Worm (Caenorhabditis elegans) whole organism, L1 larva: Measurements from ENCODE around the gene tmc-1.
A peak's percentile ranks its signal among the peaks of the same experiment; 100 is the strongest.

Experiments used
- F16B12.6 ChIP-seq: fragments of 150-350 bp; optimal IDR thresholded peaks from 2 replicates; lab custom pipeline; 2014; ENCODE audit warnings: missing biosample characterization, missing genetic modification characterization
- Y116A8C.19 ChIP-seq: sonication (generic microtip); optimal IDR thresholded peaks from 2 replicates; lab custom pipeline; 2016; ENCODE audit warnings: missing compliant biosample characterization, missing genetic modification characterization, borderline replicate concordance
- alr-1 ChIP-seq: fragments of 200-800 bp; sonication (Bioruptor generic); optimal IDR thresholded peaks from 2 replicates; lab custom pipeline; 2018; ENCODE audit warnings: borderline replicate concordance, mild to moderate bottlenecking, missing genetic modification characterization, missing compliant biosample characterization
- blmp-1 ChIP-seq: fragments of 150-350 bp; optimal IDR thresholded peaks from 2 replicates; lab custom pipeline; 2014; ENCODE audit warnings: missing biosample characterization, missing genetic modification characterization
- ceh-88 ChIP-seq: fragments of 200-800 bp; sonication (Bioruptor generic); IDR thresholded peaks from 2 replicates; pipeline ENCODE4 v1.3.6; 2022; ENCODE audit warnings: missing genetic modification characterization, missing compliant biosample characterization
- ces-1 ChIP-seq: fragments of 150-350 bp; optimal IDR thresholded peaks from 2 replicates; lab custom pipeline; 2014; ENCODE audit warnings: missing biosample characterization, missing genetic modification reagents, missing genetic modification characterization
- dsc-1 ChIP-seq: sonication (generic microtip); optimal IDR thresholded peaks from 2 replicates; lab custom pipeline; 2016; ENCODE audit warnings: mild to moderate bottlenecking, missing genetic modification characterization, missing compliant biosample characterization
- efl-1 ChIP-seq, 4 experiments: fragments of 150-350 bp; optimal IDR thresholded peaks in 3 of 4; peaks in 1 of 4; 1 replicate in 1 of 4; 2 replicates in 3 of 4; lab custom pipeline; 2014; ENCODE audit warnings: missing biosample characterization in 2 of 4, missing genetic modification characterization in 2 of 4, missing genetic modification reagents in 2 of 4
- egl-13 ChIP-seq: sonication (generic microtip); optimal IDR thresholded peaks from 2 replicates; lab custom pipeline; 2016; ENCODE audit warnings: missing genotype, missing genetic modification reagents, missing genetic modification characterization, missing compliant biosample characterization
- elt-2 ChIP-seq: sonication (generic microtip); optimal IDR thresholded peaks from 2 replicates; lab custom pipeline; 2016; ENCODE audit warnings: missing genetic modification characterization, mild to moderate bottlenecking, inconsistent platforms, missing compliant biosample characterization, missing genetic modification reagents
- elt-3 ChIP-seq, 6 experiments: fragments of 150-350 bp in 1 of 6; sonication (generic microtip); optimal IDR thresholded peaks; 2 replicates each; lab custom pipeline; 2017 to 2018; ENCODE audit warnings: missing biosample characterization in 6 of 6, missing genetic modification characterization in 6 of 6, inconsistent platforms in 1 of 6
- ets-5 ChIP-seq: fragments of 200-800 bp; sonication (Bioruptor generic); IDR thresholded peaks from 2 replicates; pipeline ENCODE4 v1.3.6; 2022; ENCODE audit warnings: missing genetic modification characterization, missing compliant biosample characterization
- fkh-10 ChIP-seq: sonication (generic microtip); optimal IDR thresholded peaks from 2 replicates; lab custom pipeline; 2017; ENCODE audit warnings: missing biosample characterization, missing genetic modification reagents, missing genetic modification characterization
- fos-1 ChIP-seq: fragments of 150-350 bp; optimal IDR thresholded peaks from 2 replicates; lab custom pipeline; 2014; ENCODE audit warnings: missing biosample characterization, missing genetic modification characterization
- grh-1 ChIP-seq: fragments of 200-800 bp; sonication (Bioruptor generic); IDR thresholded peaks from 2 replicates; pipeline ENCODE4 v1.3.6; 2022; ENCODE audit warnings: missing genetic modification reagents, missing genetic modification characterization, missing compliant biosample characterization
- irx-1 ChIP-seq: sonication (generic microtip); optimal IDR thresholded peaks from 2 replicates; lab custom pipeline; 2016; ENCODE audit warnings: missing genetic modification characterization, missing compliant biosample characterization
- jun-1 ChIP-seq: fragments of 150-350 bp; optimal IDR thresholded peaks from 2 replicates; lab custom pipeline; 2014; ENCODE audit warnings: missing biosample characterization, missing genetic modification reagents, missing genetic modification characterization
- lin-13 ChIP-seq: fragments of 150-350 bp; optimal IDR thresholded peaks from 2 replicates; lab custom pipeline; 2014; ENCODE audit warnings: missing biosample characterization, missing genetic modification reagents, missing genetic modification characterization
- lin-14 ChIP-seq: fragments of 200-800 bp; sonication (Bioruptor generic); optimal IDR thresholded peaks from 2 replicates; lab custom pipeline; 2018; ENCODE audit warnings: mild to moderate bottlenecking, missing genetic modification characterization, moderate library complexity, missing compliant biosample characterization
- mef-2 ChIP-seq: fragments of 150-350 bp; optimal IDR thresholded peaks from 2 replicates; lab custom pipeline; 2014; ENCODE audit warnings: missing biosample characterization, missing genetic modification characterization
- nhr-20 ChIP-seq: sonication (generic microtip); optimal IDR thresholded peaks from 2 replicates; lab custom pipeline; 2016; ENCODE audit warnings: mild to moderate bottlenecking, missing genetic modification characterization, missing compliant biosample characterization
- nhr-237 ChIP-seq: fragments of 150-350 bp; optimal IDR thresholded peaks from 2 replicates; lab custom pipeline; 2014; ENCODE audit warnings: missing biosample characterization, missing genetic modification characterization
- nhr-77 ChIP-seq: fragments of 150-350 bp; optimal IDR thresholded peaks from 2 replicates; lab custom pipeline; 2014; ENCODE audit warnings: missing biosample characterization, missing genetic modification characterization
- nhr-84 ChIP-seq: sonication (generic microtip); optimal IDR thresholded peaks from 2 replicates; lab custom pipeline; 2017; ENCODE audit warnings: missing biosample characterization, missing genetic modification characterization
- nhr-85 ChIP-seq: sonication (generic microtip); peaks from one replicate; lab custom pipeline; 2016; ENCODE audit warnings: missing genetic modification characterization, inconsistent platforms, missing compliant biosample characterization
- skn-1 ChIP-seq: fragments of 150-350 bp; optimal IDR thresholded peaks from 2 replicates; lab custom pipeline; 2014; ENCODE audit warnings: missing biosample characterization, missing genetic modification characterization
- snpc-4 ChIP-seq: fragments of 150-350 bp; optimal IDR thresholded peaks from 2 replicates; lab custom pipeline; 2014; ENCODE audit warnings: missing biosample characterization, missing genetic modification characterization
- sup-37 ChIP-seq: fragments of 200-800 bp; sonication (Bioruptor generic); optimal IDR thresholded peaks from 2 replicates; lab custom pipeline; 2018; ENCODE audit warnings: mild to moderate bottlenecking, missing genetic modification characterization, missing compliant biosample characterization
- vab-15 ChIP-seq: sonication (generic microtip); optimal IDR thresholded peaks from 2 replicates; lab custom pipeline; 2017; ENCODE audit warnings: missing genotype, mild to moderate bottlenecking, missing genetic modification characterization, missing compliant biosample characterization
- zip-4 ChIP-seq: fragments of 200-800 bp; sonication (Bioruptor generic); optimal IDR thresholded peaks from 2 replicates; lab custom pipeline; 2018; ENCODE audit warnings: mild to moderate bottlenecking, missing genetic modification characterization, moderate library complexity, missing compliant biosample characterization
- ztf-4 ChIP-seq: fragments of 150-350 bp; optimal IDR thresholded peaks from 2 replicates; lab custom pipeline; 2014; ENCODE audit warnings: missing biosample characterization, missing genetic modification characterization

Gene tmc-1

ce11 chrX:1183985-1184384 is 22.0 kb downstream of the tmc-1 start:
- TF ChIP-seq nhr-20 (tag; lab: Kevin White, UChicago) (no peak), jun-1 (tag; lab: Kevin White, UChicago) (no peak), vab-15 (tag; lab: Kevin White, UChicago) (no peak), blmp-1 (no peak), Y116A8C.19 (tag; lab: Kevin White, UChicago) (no peak), nhr-77 (no peak), nhr-84 (tag; lab: Kevin White, UChicago) (no peak), elt-2 (tag; lab: Kevin White, UChicago) (no peak), skn-1 (tag; lab: Kevin White, UChicago) (no peak), grh-1 (GFP tag; lab: Robert Waterston, UW) (no peak), ztf-4 (no peak), ceh-88 (GFP tag; lab: Robert Waterston, UW) (no peak), zip-4 (GFP tag; lab: Kevin White, UChicago) (no peak)

DNA sequence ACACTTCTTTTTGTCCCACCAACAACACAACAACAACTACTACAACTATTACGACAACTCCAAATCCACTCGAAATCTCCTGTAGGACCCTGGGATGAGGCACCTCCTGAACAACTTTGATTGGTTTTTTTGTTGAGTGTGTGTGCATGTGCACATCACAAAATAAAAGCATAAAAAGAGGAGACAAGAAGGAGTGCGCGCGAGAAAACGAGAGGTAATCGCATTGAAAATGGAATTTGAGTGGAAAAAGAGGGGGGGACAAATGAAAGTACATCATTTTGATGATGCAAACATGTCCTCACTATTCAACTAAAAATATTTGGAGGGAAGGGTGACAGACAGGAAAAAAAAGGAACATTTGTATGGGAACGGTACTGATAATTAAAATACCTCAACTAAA is 23.5 kb downstream of the tmc-1 start:
- TF ChIP-seq efl-1 (optimal IDR thresholded peaks at IDR 0.05; lab: Kevin White, UChicago): no peak
- TF ChIP-seq efl-1 (GFP tag; optimal IDR thresholded peaks at IDR 0.05 in 1 of 2; lab: Kevin White, UChicago): peak in 1 of 2 experiments; percentile 50
- no peak for TF ChIP-seq F16B12.6
- no peak for TF ChIP-seq mef-2 (tag; lab: Kevin White, UChicago)
- no peak for TF ChIP-seq ets-5 (GFP tag; lab: Robert Waterston, UW)
- TF ChIP-seq egl-13: no peak
- no peak for TF ChIP-seq vab-15 (tag; lab: Kevin White, UChicago)
- TF ChIP-seq lin-14: peak; percentile 73
- peak; percentile 69 for TF ChIP-seq fkh-10 (GFP tag; lab: Kevin White, UChicago)
- no peak for TF ChIP-seq snpc-4 (tag; lab: Kevin White, UChicago)
- TF ChIP-seq alr-1: no peak
- no peak for TF ChIP-seq fos-1 (tag; lab: Kevin White, UChicago)
- peak; percentile 10 for TF ChIP-seq ces-1
- TF ChIP-seq jun-1 (tag; lab: Kevin White, UChicago): no peak

DNA sequence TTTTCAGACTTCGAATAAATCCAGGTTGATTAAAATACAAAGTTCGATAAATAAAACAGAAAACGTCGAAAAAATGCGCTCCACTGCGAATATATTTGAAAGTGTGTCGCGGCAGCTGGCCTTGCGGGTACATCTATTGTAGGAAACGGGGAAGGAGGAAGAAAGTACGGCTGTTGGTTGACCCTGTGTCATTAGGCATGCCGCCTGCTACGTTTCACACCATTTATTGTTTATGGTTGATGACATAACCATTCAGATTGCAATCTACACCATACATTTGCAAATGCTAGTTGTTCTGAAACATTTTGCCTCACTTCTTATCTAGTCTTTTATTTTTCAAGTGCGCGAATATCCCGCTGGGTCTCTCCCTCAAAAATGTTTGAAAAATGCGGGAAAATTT is 29.6 kb downstream of the tmc-1 start, which contains the start of gene T13G4.4:
Gene T13G4.4 (minus strand): TSS at position 97 of the 400 bp plus-strand sequence.
- TF ChIP-seq nhr-85 (tag; lab: Kevin White, UChicago) (peak; percentile 26), blmp-1 (peak; percentile 45), skn-1 (tag; lab: Kevin White, UChicago) (no peak)

- TF ChIP-seq nhr-77 (no peak), dsc-1 (tag; lab: Kevin White, UChicago) (no peak), skn-1 (tag; lab: Kevin White, UChicago) (no peak), lin-13 (GFP tag; lab: Kevin White, UChicago) (no peak), nhr-237 (no peak), vab-15 (tag; lab: Kevin White, UChicago) (no peak)
Observed at ce11 chrX:1192848-1193247, 30.8 kb downstream of the tmc-1 start, which contains the start of gene T13G4.1. TSS of gene T13G4.1 (plus strand) at chrX:1193148.

DNA sequence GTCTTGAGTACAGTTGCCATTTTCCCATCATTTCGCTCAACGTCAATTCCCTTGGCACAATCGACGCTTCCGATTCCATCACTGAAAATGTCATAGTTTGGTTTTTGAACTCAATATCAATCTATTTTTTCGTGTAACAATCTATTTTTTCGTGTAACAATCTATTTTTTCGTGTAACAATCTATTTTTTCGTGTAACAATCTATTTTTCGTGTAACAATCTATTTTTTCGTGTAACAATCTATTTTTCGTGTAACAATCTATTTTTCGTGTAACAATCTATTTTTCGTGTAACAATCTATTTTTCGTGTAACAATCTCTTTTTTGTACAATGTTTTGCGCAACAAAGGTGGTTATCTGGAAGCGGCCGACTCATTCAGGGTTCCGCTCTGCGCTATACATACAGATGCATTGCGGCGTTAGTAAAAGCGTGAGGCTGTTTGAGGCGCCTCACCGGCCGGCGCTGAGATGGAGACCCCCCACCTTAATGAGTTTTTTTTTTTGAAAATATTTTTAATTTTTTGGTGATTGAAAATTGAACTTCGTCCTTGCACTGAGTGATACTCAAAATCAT is 33.3 kb downstream of the tmc-1 start:
- TF ChIP-seq snpc-4 (tag; lab: Kevin White, UChicago): peak; percentile 68

DNA sequence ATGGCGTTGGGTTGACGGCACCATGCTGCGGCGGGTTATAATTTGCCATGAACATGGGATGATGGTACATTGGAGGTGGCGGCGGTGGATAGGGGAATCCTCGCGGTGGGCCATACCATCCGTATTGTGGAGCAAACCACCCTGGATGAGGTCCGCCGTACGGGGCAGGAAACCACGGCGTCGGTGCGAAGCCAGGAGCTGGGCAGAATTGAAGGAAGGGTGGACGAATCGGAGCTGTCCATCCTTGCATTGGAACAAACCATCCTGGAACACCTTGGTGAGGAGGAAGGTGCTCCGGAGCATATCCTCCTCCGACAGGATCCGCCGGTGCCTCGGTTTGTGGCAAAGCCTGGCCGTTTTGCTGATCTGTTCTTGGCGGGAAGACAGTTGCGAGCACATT is 40.6 kb downstream of the tmc-1 start:
- TF ChIP-seq efl-1 (optimal IDR thresholded peaks at IDR 0.05; lab: Kevin White, UChicago) (no peak), efl-1 (GFP tag; optimal IDR thresholded peaks at IDR 0.05 in 1 of 2; lab: Kevin White, UChicago) (peak in 1 of 2 experiments; percentile 22), elt-3 (tag; optimal IDR thresholded peaks at IDR 0.05; lab: Kevin White, UChicago) (no peak), lin-14 (no peak), jun-1 (tag; lab: Kevin White, UChicago) (no peak), sup-37 (GFP tag; lab: Kevin White, UChicago) (no peak), irx-1 (no peak)
